Worm (Caenorhabditis elegans) whole organism, young adult: ENCODE results near the gene tdpo-1.

Experiments
- B0261.1 ChIP-seq: sonication (generic microtip); optimal IDR thresholded peaks from 2 replicates; lab custom pipeline; 2016; ENCODE audit warnings: mild to moderate bottlenecking, missing genetic modification characterization, moderate library complexity, missing compliant biosample characterization
- F22D6.2 ChIP-seq: sonication (generic microtip); optimal IDR thresholded peaks from 2 replicates; lab custom pipeline; 2016; ENCODE audit warnings: mild to moderate bottlenecking, missing genetic modification characterization, missing compliant biosample characterization
- F37B4.10 ChIP-seq: fragments of 200-800 bp; sonication (Bioruptor generic); IDR thresholded peaks from 2 replicates; pipeline ENCODE4 v1.3.6; 2022; ENCODE audit warnings: missing genetic modification characterization, missing compliant biosample characterization
- F52B5.7 ChIP-seq: sonication (generic microtip); optimal IDR thresholded peaks from 2 replicates; lab custom pipeline; 2016; ENCODE audit warnings: mild to moderate bottlenecking, missing genetic modification characterization, missing compliant biosample characterization
- F55B11.4 ChIP-seq: sonication (generic microtip); optimal IDR thresholded peaks from 2 replicates; lab custom pipeline; 2016; ENCODE audit warnings: missing compliant biosample characterization, missing genetic modification characterization, borderline replicate concordance; ENCODE audit not compliant: insufficient read depth
- K12H6.12 ChIP-seq: fragments of 200-800 bp; sonication (Bioruptor generic); optimal IDR thresholded peaks from 2 replicates; lab custom pipeline; 2018; ENCODE audit warnings: mild to moderate bottlenecking, missing genetic modification characterization, missing compliant biosample characterization
- ZK185.1 ChIP-seq: sonication (generic microtip); optimal IDR thresholded peaks from 2 replicates; lab custom pipeline; 2016; ENCODE audit warnings: mild to moderate bottlenecking, missing genetic modification characterization, missing compliant biosample characterization; ENCODE audit not compliant: poor library complexity, severe bottlenecking
- aptf-2 ChIP-seq: fragments of 200-800 bp; sonication (Bioruptor generic); conservative IDR thresholded peaks from 2 replicates; pipeline ENCODE4 v1.3.6; 2022; ENCODE audit warnings: missing genetic modification reagents, missing genetic modification characterization, missing compliant biosample characterization
- aptf-3 ChIP-seq: fragments of 200-800 bp; sonication (Bioruptor generic); IDR thresholded peaks from 2 replicates; pipeline ENCODE4 v1.3.6; 2022; ENCODE audit warnings: missing genetic modification characterization, missing compliant biosample characterization
- attf-3 ChIP-seq: fragments of 200-800 bp; sonication (Bioruptor generic); conservative IDR thresholded peaks from 2 replicates; pipeline ENCODE4 v1.3.6; 2022; ENCODE audit warnings: missing genetic modification reagents, missing genetic modification characterization, missing compliant biosample characterization
- attf-6 ChIP-seq: fragments of 200-800 bp; sonication (Bioruptor generic); IDR thresholded peaks from 2 replicates; pipeline ENCODE4 v1.3.6; 2022; ENCODE audit warnings: missing genetic modification reagents, missing genetic modification characterization, missing compliant biosample characterization
- bed-2 ChIP-seq: fragments of 200-800 bp; sonication (Bioruptor generic); IDR thresholded peaks from 2 replicates; pipeline ENCODE4 v1.3.6; 2022; ENCODE audit warnings: missing genetic modification reagents, missing genetic modification characterization, missing compliant biosample characterization
- ceh-27 ChIP-seq: fragments of 200-800 bp; sonication (Bioruptor generic); optimal IDR thresholded peaks from 2 replicates; lab custom pipeline; 2018; ENCODE audit warnings: mild to moderate bottlenecking, missing genetic modification characterization, moderate library complexity, missing compliant biosample characterization
- ceh-40 ChIP-seq: fragments of 200-800 bp; sonication (Bioruptor generic); IDR thresholded peaks from 2 replicates; pipeline ENCODE4 v1.3.6; 2022; ENCODE audit warnings: missing genetic modification characterization, missing compliant biosample characterization
- ceh-91 ChIP-seq: fragments of 200-800 bp; sonication (Bioruptor generic); IDR thresholded peaks from 2 replicates; pipeline ENCODE4 v1.3.6; 2022; ENCODE audit warnings: missing genetic modification reagents, missing genetic modification characterization, missing compliant biosample characterization
- chd-7 ChIP-seq: sonication (generic microtip); optimal IDR thresholded peaks from 2 replicates; lab custom pipeline; 2016; ENCODE audit warnings: mild to moderate bottlenecking, missing genetic modification characterization, moderate library complexity, missing compliant biosample characterization
- dox-1 ChIP-seq: fragments of 200-800 bp; sonication (Bioruptor generic); IDR thresholded peaks from 2 replicates; pipeline ENCODE4 v1.3.6; 2022; ENCODE audit warnings: missing genetic modification reagents, missing genetic modification characterization, missing compliant biosample characterization
- dpl-1 ChIP-seq: fragments of 150-350 bp; optimal IDR thresholded peaks from 2 replicates; lab custom pipeline; 2014; ENCODE audit warnings: missing biosample characterization, missing genetic modification reagents, missing genetic modification characterization
- egl-44 ChIP-seq: fragments of 200-800 bp; sonication (Bioruptor generic); IDR thresholded peaks from 2 replicates; pipeline ENCODE4 v1.3.6; 2022; ENCODE audit warnings: missing genetic modification reagents, missing genetic modification characterization, missing compliant biosample characterization
- fkh-3 ChIP-seq: sonication (generic microtip); optimal IDR thresholded peaks from 2 replicates; lab custom pipeline; 2016; ENCODE audit warnings: mild to moderate bottlenecking, missing genetic modification characterization, missing compliant biosample characterization
- hrde-1 ChIP-seq: sonication (generic microtip); optimal IDR thresholded peaks from 2 replicates; lab custom pipeline; 2016; ENCODE audit warnings: missing genetic modification characterization, mild to moderate bottlenecking, missing compliant biosample characterization, moderate library complexity, missing genotype, missing genetic modification reagents, borderline replicate concordance
- let-607 ChIP-seq, 2 experiments: fragments of 200-800 bp in 1 of 2; sonication (Bioruptor generic) in 1 of 2; sonication (generic microtip) in 1 of 2; optimal IDR thresholded peaks; 2 replicates each; lab custom pipeline; 2016 to 2018; ENCODE audit warnings: mild to moderate bottlenecking in 2 of 2, missing compliant biosample characterization in 2 of 2, missing genetic modification characterization in 2 of 2, moderate library complexity in 2 of 2, missing genotype in 1 of 2
- lin-35 ChIP-seq, 3 experiments: fragments of 150-350 bp in 2 of 3; sonication (generic microtip) in 1 of 3; optimal IDR thresholded peaks; 2 replicates each; lab custom pipeline; 2014 to 2018; ENCODE audit warnings: missing biosample characterization in 3 of 3, missing genetic modification characterization in 3 of 3, missing genetic modification reagents in 3 of 3
- lsl-1 ChIP-seq: fragments of 200-800 bp; sonication (Bioruptor generic); optimal IDR thresholded peaks from 2 replicates; lab custom pipeline; 2018; ENCODE audit warnings: mild to moderate bottlenecking, missing genetic modification characterization, moderate library complexity, missing compliant biosample characterization
- madf-10 ChIP-seq: sonication (generic microtip); optimal IDR thresholded peaks from 2 replicates; lab custom pipeline; 2016; ENCODE audit warnings: mild to moderate bottlenecking, missing genetic modification characterization, missing compliant biosample characterization
- mes-4 ChIP-seq: sonication (generic microtip); optimal IDR thresholded peaks from 2 replicates; lab custom pipeline; 2016; ENCODE audit warnings: missing genotype, missing genetic modification characterization, missing compliant biosample characterization
- nhr-120 ChIP-seq: fragments of 200-800 bp; sonication (Bioruptor generic); IDR thresholded peaks from 2 replicates; pipeline ENCODE4 v1.3.6; 2022; ENCODE audit warnings: missing genetic modification characterization, missing compliant biosample characterization
- nhr-80 ChIP-seq: sonication (generic microtip); optimal IDR thresholded peaks from 2 replicates; lab custom pipeline; 2016; ENCODE audit warnings: missing genetic modification characterization, missing compliant biosample characterization
- nhr-90 ChIP-seq: sonication (generic microtip); optimal IDR thresholded peaks from 2 replicates; lab custom pipeline; 2016; ENCODE audit warnings: missing genotype, mild to moderate bottlenecking, missing genetic modification characterization, missing compliant biosample characterization
- rpc-1 ChIP-seq, 2 experiments: fragments of 150-350 bp in 1 of 2; sonication (generic microtip) in 1 of 2; optimal IDR thresholded peaks; 2 replicates each; lab custom pipeline; 2014 to 2018; ENCODE audit warnings: missing biosample characterization in 1 of 2, missing genetic modification characterization in 1 of 2, missing genetic modification reagents in 1 of 2, missing genotype in 1 of 2
- snpc-1.1 ChIP-seq: sonication (generic microtip); optimal IDR thresholded peaks from 2 replicates; lab custom pipeline; 2017; ENCODE audit warnings: missing genetic modification characterization, mild to moderate bottlenecking, missing compliant biosample characterization, antibody characterized with exemption, moderate library complexity, missing genotype, missing genetic modification reagents; ENCODE audit not compliant: insufficient read depth
- sptf-2 ChIP-seq: fragments of 200-800 bp; sonication (Bioruptor generic); optimal IDR thresholded peaks from 2 replicates; lab custom pipeline; 2018; ENCODE audit warnings: mild to moderate bottlenecking, missing genetic modification characterization, missing compliant biosample characterization
- unc-130 ChIP-seq: sonication (generic microtip); optimal IDR thresholded peaks from 2 replicates; lab custom pipeline; 2016; ENCODE audit warnings: missing genetic modification reagents, missing genetic modification characterization, missing compliant biosample characterization
- ztf-22 ChIP-seq: fragments of 200-800 bp; sonication (Bioruptor generic); optimal IDR thresholded peaks from 2 replicates; lab custom pipeline; 2018; ENCODE audit warnings: mild to moderate bottlenecking, missing genetic modification characterization, moderate library complexity, missing compliant biosample characterization

The tdpo-1 gene

DNA sequence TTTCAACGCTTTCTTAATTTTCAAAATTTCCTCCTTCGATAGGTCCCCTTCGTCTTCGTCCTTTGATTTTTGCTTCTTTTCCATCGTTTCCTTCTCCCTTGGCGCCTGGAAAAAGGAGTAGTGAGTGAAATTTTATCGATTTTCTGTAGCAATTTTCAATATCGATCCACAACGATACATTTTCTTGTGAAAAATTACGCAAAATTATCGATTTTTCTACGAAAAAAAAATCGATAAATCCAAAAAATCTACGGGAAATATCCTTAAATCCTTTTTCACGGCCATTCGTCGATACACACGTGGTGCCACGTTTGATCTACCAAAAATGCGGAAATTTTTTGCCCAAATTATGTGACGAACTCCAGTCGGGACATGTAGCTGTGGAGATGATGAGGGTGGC, 11.4 kb downstream of the tdpo-1 start:
- TF ChIP-seq ztf-22 (no peak), attf-3 (no peak), egl-44 (GFP tag; lab: Robert Waterston, UW) (no peak), dpl-1 (GFP tag; lab: Kevin White, UChicago) (no peak), lin-35 (GFP tag; optimal IDR thresholded peaks at IDR 0.05; lab: Kevin White, UChicago) (no peak), ceh-27 (GFP tag; lab: Kevin White, UChicago) (no peak), mes-4 (no peak), nhr-120 (no peak), ceh-40 (no peak), rpc-1 (optimal IDR thresholded peaks at IDR 0.05; lab: Kevin White, UChicago) (no peak), rpc-1 (tag; optimal IDR thresholded peaks at IDR 0.05; lab: Kevin White, UChicago) (no peak), hrde-1 (tag; lab: Kevin White, UChicago) (no peak), aptf-3 (GFP tag; lab: Robert Waterston, UW) (no peak), F52B5.7 (no peak), F37B4.10 (no peak), fkh-3 (tag; lab: Kevin White, UChicago) (no peak), K12H6.12 (no peak), snpc-1.1 (tag; lab: Kevin White, UChicago) (no peak), bed-2 (GFP tag; lab: Robert Waterston, UW) (no peak)

DNA sequence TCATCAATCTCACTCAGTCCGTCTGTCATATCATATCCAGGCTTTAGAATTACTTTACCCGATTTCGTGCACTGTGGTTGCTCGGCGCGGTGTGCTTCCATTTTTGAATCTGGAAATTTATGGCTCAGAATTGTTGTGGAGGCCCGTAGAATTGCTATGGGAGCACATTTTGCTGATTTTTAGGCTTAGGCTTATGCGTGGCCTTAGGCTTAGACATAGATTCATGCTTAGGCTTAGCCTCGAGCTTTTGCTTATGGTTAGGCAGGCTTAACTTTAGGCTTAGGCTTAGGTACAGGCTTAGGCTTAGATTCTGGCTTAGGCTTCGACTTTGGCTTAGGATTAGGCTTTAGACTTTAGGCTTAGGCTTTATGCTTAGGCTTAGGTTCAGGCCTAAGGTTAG, 12.6 kb downstream of the tdpo-1 start, which contains the start of gene Y76B12C.4:
Gene Y76B12C.4 (minus strand): TSS at position 101 of the 400 bp plus-strand sequence.
- TF ChIP-seq ZK185.1 (tag; lab: Kevin White, UChicago), result no peak
- no peak for TF ChIP-seq nhr-80 (tag; lab: Kevin White, UChicago)
- TF ChIP-seq F37B4.10, result no peak

DNA sequence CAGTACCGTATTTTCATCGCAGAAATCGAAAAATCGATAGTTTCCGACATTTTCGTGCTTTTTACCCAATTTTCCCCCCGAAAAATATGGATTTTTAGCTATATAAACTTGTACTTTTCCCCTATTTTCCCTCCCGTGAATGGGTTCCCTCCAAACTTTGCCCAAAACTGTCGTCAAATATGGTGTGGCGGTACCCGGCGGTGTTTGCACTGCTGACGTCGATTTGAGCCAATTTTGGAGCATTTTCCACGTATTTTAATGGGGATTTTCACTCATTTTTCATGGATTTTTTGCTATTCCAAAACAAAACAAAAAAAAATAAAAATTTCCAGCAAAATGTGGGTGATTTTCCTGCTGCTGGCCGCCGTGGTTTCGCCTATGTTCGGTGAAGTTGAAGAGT, 13.7 kb downstream of the tdpo-1 start, which contains the start of gene Y76B12C.3:
Gene Y76B12C.3 (plus strand): TSS at position 334 of the 400 bp plus-strand sequence.
- no peak for TF ChIP-seq fkh-3 (tag; lab: Kevin White, UChicago)

DNA sequence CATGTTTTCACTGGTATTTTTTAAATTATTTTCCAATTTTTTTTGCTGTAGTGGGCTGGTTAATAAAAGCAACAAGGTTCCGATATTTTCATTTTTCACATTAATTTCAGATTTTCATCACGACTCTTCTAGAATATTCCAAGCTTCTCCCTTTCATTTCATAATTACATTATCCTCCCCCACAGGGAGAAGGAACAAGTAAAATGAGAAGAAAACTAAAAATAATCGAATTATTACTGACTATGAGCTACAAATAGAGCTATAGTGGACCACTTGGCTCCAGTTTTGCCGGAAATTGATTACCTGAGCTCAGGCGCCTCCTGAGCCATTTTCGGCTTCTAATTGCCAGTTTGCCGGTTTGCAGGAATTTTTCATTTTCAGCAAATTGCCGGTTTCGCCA, 15.9 kb downstream of the tdpo-1 start:
- TF ChIP-seq chd-7 (no peak), nhr-90 (tag; lab: Kevin White, UChicago) (no peak), snpc-1.1 (tag; lab: Kevin White, UChicago) (no peak), unc-130 (GFP tag; lab: Kevin White, UChicago) (no peak), attf-6 (GFP tag; lab: Robert Waterston, UW) (no peak), sptf-2 (GFP tag; lab: Kevin White, UChicago) (no peak), B0261.1 (no peak), let-607 (tag; optimal IDR thresholded peaks at IDR 0.05; lab: Kevin White, UChicago) (no peak), F55B11.4 (no peak), dox-1 (GFP tag; lab: Robert Waterston, UW) (no peak), F22D6.2 (tag; lab: Kevin White, UChicago) (no peak), ceh-91 (no peak), lsl-1 (no peak), madf-10 (tag; lab: Kevin White, UChicago) (no peak), egl-44 (GFP tag; lab: Robert Waterston, UW) (no peak), aptf-2 (GFP tag; lab: Robert Waterston, UW) (no peak)
